Worm (Caenorhabditis elegans): Measurements from ENCODE around the gene phf-30.
A peak's percentile ranks its signal among the peaks of the same experiment; 100 is the strongest.

- no peak for TF ChIP-seq B0019.2 (GFP tag; conservative IDR thresholded peaks at IDR 0.05)
- TF ChIP-seq nhr-179 (tag; optimal IDR thresholded peaks at IDR 0.05) = no peak
- no peak for TF ChIP-seq ztf-26 (tag; optimal IDR thresholded peaks at IDR 0.05)
- peak; percentile 90 for TF ChIP-seq tbp1 (GFP tag; optimal IDR thresholded peaks at IDR 0.05)
- TF ChIP-seq bed-2 (GFP tag; IDR thresholded peaks at IDR 0.05) = no peak
- no peak for TF ChIP-seq chd-7 (tag; optimal IDR thresholded peaks at IDR 0.05)
- no peak for TF ChIP-seq somi-1 (GFP tag; optimal IDR thresholded peaks at IDR 0.05)
- no peak for TF ChIP-seq snpc-4 (GFP tag; optimal IDR thresholded peaks at IDR 0.05)
- TF ChIP-seq snpc-4 (tag; optimal IDR thresholded peaks at IDR 0.05) = peak in 1 of 4 experiments; percentile 74
These were observed 26.3 kb downstream of the phf-30 start for ce11 chrV:8495106-8495505.
